Worm (Caenorhabditis elegans): Measurements from ENCODE around the gene C01G12.9.

- TF ChIP-seq let-607 (tag; optimal IDR thresholded peaks at IDR 0.05), result no peak
- TF ChIP-seq mcd-1 (GFP tag; IDR thresholded peaks at IDR 0.05), result no peak
- no peak for TF ChIP-seq bed-1 (GFP tag; IDR thresholded peaks at IDR 0.05)
- no peak for TF ChIP-seq ama-1 (optimal IDR thresholded peaks at IDR 0.05)
- no peak for TF ChIP-seq ama-1 (GFP tag; optimal IDR thresholded peaks at IDR 0.05)
- no peak for TF ChIP-seq unc-62 (GFP tag; optimal IDR thresholded peaks at IDR 0.05)
- TF ChIP-seq B0035.1 (tag; optimal IDR thresholded peaks at IDR 0.05), result no peak
- no peak for TF ChIP-seq hmg-1.2 (GFP tag; IDR thresholded peaks at IDR 0.05)
- TF ChIP-seq sptf-2 (GFP tag; optimal IDR thresholded peaks at IDR 0.05), result no peak
Observed at ce11 chrII:14573315-14573714, 5.5 kb upstream of the C01G12.9 start, which contains the start of gene madf-5.
